Fruit fly (Drosophila melanogaster) whole organism, embryonic: ENCODE results near the gene CG31677.

ENCODE experiments used
- Atf3 ChIP-seq: fragments of 200-800 bp; sonication (Bioruptor generic); optimal IDR thresholded peaks from 3 replicates; lab custom pipeline; 2016; ENCODE audit warnings: missing biosample characterization, missing genetic modification characterization
- B-H2 ChIP-seq: fragments of 200-800 bp; sonication (Bioruptor generic); optimal IDR thresholded peaks from 2 replicates; lab custom pipeline; 2018; ENCODE audit warnings: missing biosample characterization, mild to moderate bottlenecking, missing genetic modification characterization
- CG10979 ChIP-seq: fragments of 200-800 bp; sonication (Bioruptor generic); optimal IDR thresholded peaks from 2 replicates; lab custom pipeline; 2018; ENCODE audit warnings: missing biosample characterization, mild to moderate bottlenecking, missing genetic modification characterization, moderate library complexity
- CG13296 ChIP-seq: fragments of 200-800 bp; sonication (Bioruptor generic); optimal IDR thresholded peaks from 3 replicates; lab custom pipeline; 2018; ENCODE audit warnings: missing biosample characterization, mild to moderate bottlenecking, missing genetic modification characterization
- CG13424 ChIP-seq: fragments of 200-800 bp; sonication (Bioruptor generic); optimal IDR thresholded peaks from 2 replicates; lab custom pipeline; 2019; ENCODE audit warnings: missing biosample characterization, mild to moderate bottlenecking, missing genetic modification characterization, moderate library complexity
- CG14860 ChIP-seq: fragments of 200-800 bp; sonication (Bioruptor generic); IDR thresholded peaks from 3 replicates; pipeline ENCODE4 v1.3.6; 2022; ENCODE audit warnings: missing biosample characterization, missing genetic modification characterization; ENCODE audit not compliant: partially characterized antibody
- CG15011 ChIP-seq: fragments of 200-800 bp; sonication (Bioruptor generic); optimal IDR thresholded peaks from 3 replicates; lab custom pipeline; 2018; ENCODE audit warnings: missing biosample characterization, mild to moderate bottlenecking, missing genetic modification characterization
- CG15514 ChIP-seq: fragments of 200-800 bp; sonication (Bioruptor generic); optimal IDR thresholded peaks from 3 replicates; lab custom pipeline; 2017; ENCODE audit warnings: missing biosample characterization, missing genetic modification characterization, mild to moderate bottlenecking, moderate library complexity, missing genetic modification reagents
- CG18764 ChIP-seq: fragments of 200-800 bp; sonication (Bioruptor generic); optimal IDR thresholded peaks from 3 replicates; lab custom pipeline; 2016; ENCODE audit warnings: missing biosample characterization, missing genetic modification characterization
- CG2116 ChIP-seq: fragments of 200-800 bp; sonication (Bioruptor generic); optimal IDR thresholded peaks from 3 replicates; lab custom pipeline; 2018; ENCODE audit warnings: missing biosample characterization, mild to moderate bottlenecking, missing genetic modification characterization
- CG31224 ChIP-seq: fragments of 200-800 bp; sonication (Bioruptor generic); IDR thresholded peaks from 2 replicates; pipeline ENCODE4 v1.3.6; 2022; ENCODE audit warnings: missing biosample characterization, missing genetic modification characterization
- CG4707 ChIP-seq: fragments of 200-800 bp; sonication (Bioruptor generic); optimal IDR thresholded peaks from 2 replicates; lab custom pipeline; 2018; ENCODE audit warnings: missing biosample characterization, mild to moderate bottlenecking, missing genetic modification characterization, moderate library complexity
- CG6272 ChIP-seq: fragments of 200-800 bp; sonication (Bioruptor generic); IDR thresholded peaks from 2 replicates; pipeline ENCODE4 v1.3.6; 2022; ENCODE audit warnings: missing biosample characterization, missing genetic modification characterization
- CG6765 ChIP-seq: fragments of 200-800 bp; sonication (Bioruptor generic); optimal IDR thresholded peaks from 3 replicates; lab custom pipeline; 2017; ENCODE audit warnings: missing biosample characterization, mild to moderate bottlenecking, missing genetic modification characterization
- CG7372 ChIP-seq: fragments of 200-800 bp; sonication (Bioruptor generic); IDR thresholded peaks from 2 replicates; pipeline ENCODE4 v1.3.6; 2022; ENCODE audit warnings: missing biosample characterization, missing genetic modification characterization
- CG7556 ChIP-seq: fragments of 200-800 bp; sonication (Bioruptor generic); optimal IDR thresholded peaks from 2 replicates; lab custom pipeline; 2017; ENCODE audit warnings: missing biosample characterization, mild to moderate bottlenecking, missing genetic modification characterization
- CG7745 ChIP-seq: fragments of 200-800 bp; sonication (Bioruptor generic); optimal IDR thresholded peaks from 2 replicates; lab custom pipeline; 2018; ENCODE audit warnings: missing biosample characterization, mild to moderate bottlenecking, missing genetic modification characterization, moderate library complexity
- CG7928 ChIP-seq: fragments of 200-800 bp; sonication (Bioruptor generic); optimal IDR thresholded peaks from 2 replicates; lab custom pipeline; 2017; ENCODE audit warnings: missing biosample characterization, mild to moderate bottlenecking, missing genetic modification characterization
- CG8478 ChIP-seq: fragments of >200 bp; optimal IDR thresholded peaks from 2 replicates; lab custom pipeline; 2018
- CG8924 ChIP-seq: fragments of 200-800 bp; optimal IDR thresholded peaks from 3 replicates; lab custom pipeline; 2019; ENCODE audit warnings: missing biosample characterization, mild to moderate bottlenecking, missing genetic modification characterization, moderate library complexity
- CG9797 ChIP-seq: fragments of 200-800 bp; sonication (Bioruptor generic); optimal IDR thresholded peaks from 3 replicates; lab custom pipeline; 2018; ENCODE audit warnings: missing biosample characterization, mild to moderate bottlenecking, missing genetic modification characterization
- CoRest ChIP-seq: fragments of 200-800 bp; sonication (Bioruptor generic); optimal IDR thresholded peaks from 3 replicates; lab custom pipeline; 2018; ENCODE audit warnings: missing biosample characterization, mild to moderate bottlenecking, missing genetic modification characterization, moderate library complexity
- Dref ChIP-seq: fragments of 200-800 bp; sonication (Bioruptor generic); IDR thresholded peaks from 2 replicates; pipeline ENCODE4 v1.3.6; 2022; ENCODE audit warnings: missing biosample characterization, missing genetic modification characterization
- H15 ChIP-seq: fragments of 200-800 bp; sonication (Bioruptor generic); IDR thresholded peaks from 3 replicates; pipeline ENCODE4 v1.3.6; 2022; ENCODE audit warnings: missing biosample characterization, missing genetic modification characterization
- MESR4 ChIP-seq: fragments of 200-800 bp; sonication (Bioruptor generic); optimal IDR thresholded peaks from 2 replicates; lab custom pipeline; 2018; ENCODE audit warnings: missing biosample characterization, mild to moderate bottlenecking, missing genetic modification characterization, moderate library complexity
- Max ChIP-seq: fragments of 200-800 bp; sonication (Bioruptor generic); optimal IDR thresholded peaks from 2 replicates; lab custom pipeline; 2016; ENCODE audit warnings: missing biosample characterization, mild to moderate bottlenecking, missing genetic modification characterization
- Mes4 ChIP-seq: fragments of 200-800 bp; sonication (Bioruptor generic); optimal IDR thresholded peaks from 2 replicates; lab custom pipeline; 2016; ENCODE audit warnings: missing biosample characterization, missing genetic modification characterization
- Oaz ChIP-seq: fragments of 200-800 bp; sonication (Bioruptor generic); IDR thresholded peaks from 2 replicates; pipeline ENCODE4 v1.3.6; 2022; ENCODE audit warnings: missing biosample characterization, missing genetic modification characterization
- Optix ChIP-seq: fragments of 200-800 bp; sonication (Bioruptor generic); IDR thresholded peaks from 3 replicates; pipeline ENCODE4 v1.3.6; 2022; ENCODE audit warnings: missing biosample characterization, missing genetic modification characterization
- Sin3A ChIP-seq: fragments of >200 bp; optimal IDR thresholded peaks from 2 replicates; lab custom pipeline; 2018
- TFAM ChIP-seq: fragments of 200-800 bp; sonication (Bioruptor generic); optimal IDR thresholded peaks from 2 replicates; lab custom pipeline; 2017; ENCODE audit warnings: missing biosample characterization, missing genetic modification characterization, inconsistent platforms
- Xrp1 ChIP-seq: fragments of 200-800 bp; sonication (Bioruptor generic); IDR thresholded peaks from 2 replicates; pipeline ENCODE4 v1.3.6; 2022; ENCODE audit warnings: missing biosample characterization, missing genetic modification characterization
- bab2 ChIP-seq: fragments of 200-800 bp; sonication (Bioruptor generic); optimal IDR thresholded peaks from 2 replicates; lab custom pipeline; 2016; ENCODE audit warnings: missing biosample characterization, missing genetic modification characterization
- bbx ChIP-seq: fragments of 200-800 bp; sonication (Bioruptor generic); IDR thresholded peaks from 2 replicates; pipeline ENCODE4 v1.3.6; 2022; ENCODE audit warnings: missing biosample characterization, missing genetic modification characterization; ENCODE audit not compliant: partially characterized antibody
- en ChIP-seq: fragments of 200-800 bp; sonication (Bioruptor generic); optimal IDR thresholded peaks from 2 replicates; lab custom pipeline; 2016; ENCODE audit warnings: missing biosample characterization, missing genetic modification characterization
- ftz-f1 ChIP-seq: fragments of 200-800 bp; sonication (Bioruptor generic); optimal IDR thresholded peaks from 2 replicates; lab custom pipeline; 2016; ENCODE audit warnings: missing biosample characterization, missing genetic modification characterization
- gce ChIP-seq: fragments of 200-800 bp; sonication (Bioruptor generic); IDR thresholded peaks from 3 replicates; pipeline ENCODE4 v1.3.6; 2022; ENCODE audit warnings: missing biosample characterization, missing genetic modification characterization
- gsb-n ChIP-seq: fragments of 200-800 bp; sonication (Bioruptor generic); optimal IDR thresholded peaks from 3 replicates; lab custom pipeline; 2018; ENCODE audit warnings: missing biosample characterization, mild to moderate bottlenecking, missing genetic modification characterization
- kah ChIP-seq: fragments of 200-800 bp; sonication (Bioruptor generic); optimal IDR thresholded peaks from 2 replicates; lab custom pipeline; 2018; ENCODE audit warnings: missing biosample characterization, mild to moderate bottlenecking, missing genetic modification characterization
- ken ChIP-seq: fragments of 200-800 bp; sonication (Bioruptor generic); IDR thresholded peaks from 3 replicates; pipeline ENCODE4 v1.3.6; 2022; ENCODE audit warnings: missing biosample characterization, missing genetic modification characterization
- knrl ChIP-seq: fragments of 200-800 bp; sonication (Bioruptor generic); IDR thresholded peaks from 3 replicates; pipeline ENCODE4 v1.3.6; 2022; ENCODE audit warnings: missing biosample characterization, missing genetic modification characterization; ENCODE audit not compliant: partially characterized antibody
- luna ChIP-seq: fragments of 200-800 bp; sonication (Bioruptor generic); optimal IDR thresholded peaks from 2 replicates; lab custom pipeline; 2016; ENCODE audit warnings: missing biosample characterization, missing genetic modification characterization
- so ChIP-seq: fragments of 200-800 bp; sonication (Bioruptor generic); IDR thresholded peaks from 3 replicates; pipeline ENCODE4 v1.3.6; 2022; ENCODE audit warnings: missing biosample characterization, missing genetic modification characterization
- sob ChIP-seq: fragments of 200-800 bp; sonication (Bioruptor generic); IDR thresholded peaks from 2 replicates; pipeline ENCODE4 v1.3.6; 2022; ENCODE audit warnings: missing biosample characterization, missing genetic modification characterization
- sug ChIP-seq: fragments of 200-800 bp; optimal IDR thresholded peaks from 2 replicates; lab custom pipeline; 2019; ENCODE audit warnings: missing biosample characterization, mild to moderate bottlenecking, missing genetic modification characterization, moderate library complexity
- tx ChIP-seq: fragments of 200-800 bp; sonication (Bioruptor generic); optimal IDR thresholded peaks from 2 replicates; lab custom pipeline; 2016; ENCODE audit warnings: missing biosample characterization, missing genetic modification characterization
- unc-4 ChIP-seq: fragments of 200-800 bp; sonication (Bioruptor generic); IDR thresholded peaks from 2 replicates; pipeline ENCODE4 v1.3.6; 2022; ENCODE audit warnings: missing biosample characterization, missing genetic modification characterization; ENCODE audit not compliant: partially characterized antibody
- zen ChIP-seq: fragments of 200-800 bp; sonication (Bioruptor generic); optimal IDR thresholded peaks from 3 replicates; lab custom pipeline; 2018; ENCODE audit warnings: missing biosample characterization, mild to moderate bottlenecking, missing genetic modification characterization, moderate library complexity

The CG31677 gene

dm6 chr2L:20649891-20650290 is 45.9 kb upstream of the CG31677 start, which contains the start of gene CG2611 (continued):
- TF ChIP-seq CG13296 (GFP tag; lab: Kevin White, UChicago) (peak; percentile 36), bab2 (peak; percentile 45), sob (GFP tag; lab: Robert Waterston, UW) (peak; percentile 44; the same call in 1 of the 2 replicates), CoRest (tag; lab: Kevin White, UChicago) (peak; percentile 51), Optix (GFP tag; lab: Robert Waterston, UW) (0 out of 3 replicates have a peak, but pooled peaks have one; percentile 7), ftz-f1 (GFP tag; lab: Kevin White, UChicago) (peak; percentile 31), CG18764 (peak; percentile 1), bbx (no peak), CG13424 (tag; lab: Kevin White, UChicago) (peak; percentile 44), CG2116 (GFP tag; lab: Kevin White, UChicago) (peak; percentile 19), H15 (peak; percentile 8; the same call in 1 of the 3 replicates), Sin3A (lab: Kevin White, UChicago) (peak; percentile 26), luna (GFP tag; lab: Kevin White, UChicago) (no peak), tx (peak; percentile 37), Atf3 (GFP tag; lab: Kevin White, UChicago) (peak; percentile 10)
- TF ChIP-seq, all 482 proteins: peak for 196

dm6 chr2L:20648612-20649011 is 44.6 kb upstream of the CG31677 start, which contains the start of gene CG18810:
Gene CG18810 (plus strand): TSS chr2L:20648912.
- no peak for TF ChIP-seq ken (GFP tag; lab: Robert Waterston, UW)
- no peak for TF ChIP-seq CG6272 (GFP tag; lab: Robert Waterston, UW)
- TF ChIP-seq, all 482 proteins: peak for 0

dm6 chr2L:20647240-20647908 is 43.4 kb upstream of the CG31677 start:
- TF ChIP-seq knrl (GFP tag; lab: Robert Waterston, UW): no peak
- peak; percentile 43 for TF ChIP-seq zen
- no peak for TF ChIP-seq CG31224 (GFP tag; lab: Robert Waterston, UW)
- peak; percentile 24 for TF ChIP-seq CG2116 (GFP tag; lab: Kevin White, UChicago)
- no peak for TF ChIP-seq gsb-n (tag; lab: Kevin White, UChicago)
- TF ChIP-seq MESR4 (GFP tag; lab: Kevin White, UChicago): peak; percentile 100
- no peak for TF ChIP-seq CG8478 (lab: Kevin White, UChicago)
- TF ChIP-seq sug (tag; lab: Kevin White, UChicago): peak; percentile 15
- TF ChIP-seq TFAM (GFP tag; lab: Kevin White, UChicago): no peak
- no peak for TF ChIP-seq B-H2 (GFP tag; lab: Kevin White, UChicago)
- no peak for TF ChIP-seq CG7556 (GFP tag; lab: Kevin White, UChicago)
- TF ChIP-seq unc-4: no peak
- no peak for TF ChIP-seq so (GFP tag; lab: Robert Waterston, UW)
- peak; percentile 84 for TF ChIP-seq Max (GFP tag; lab: Kevin White, UChicago)
- peak; percentile 32 for TF ChIP-seq CG15514
- no peak for TF ChIP-seq CG8924 (tag; lab: Kevin White, UChicago)
- no peak for TF ChIP-seq Dref (GFP tag; lab: Robert Waterston, UW)
- no peak for TF ChIP-seq CG4707
- no peak for TF ChIP-seq CG14860 (GFP tag; lab: Robert Waterston, UW)
- no peak for TF ChIP-seq CG10979 (tag; lab: Kevin White, UChicago)
- TF ChIP-seq Xrp1 (GFP tag; lab: Robert Waterston, UW): no peak
- no peak for TF ChIP-seq en (GFP tag; lab: Kevin White, UChicago)
- TF ChIP-seq CG7372 (GFP tag; lab: Robert Waterston, UW): no peak
- TF ChIP-seq Oaz: no peak
- no peak for TF ChIP-seq CG7928 (GFP tag; lab: Kevin White, UChicago)
- no peak for TF ChIP-seq gce (GFP tag; lab: Robert Waterston, UW)
- no peak for TF ChIP-seq CG6765
- no peak for TF ChIP-seq CG7745
- no peak for TF ChIP-seq CG15011 (GFP tag; lab: Kevin White, UChicago)
- TF ChIP-seq CG9797: peak; percentile 89
- peak; percentile 8 for TF ChIP-seq kah (GFP tag; lab: Kevin White, UChicago)
- peak; percentile 28 for TF ChIP-seq Mes4 (GFP tag; lab: Kevin White, UChicago)
